Worm (Caenorhabditis elegans): ENCODE measurements around the gene Y37B11A.3.
A peak's percentile ranks its signal among the peaks of the same experiment; 100 is the strongest.

Gene Y37B11A.3

DNA sequence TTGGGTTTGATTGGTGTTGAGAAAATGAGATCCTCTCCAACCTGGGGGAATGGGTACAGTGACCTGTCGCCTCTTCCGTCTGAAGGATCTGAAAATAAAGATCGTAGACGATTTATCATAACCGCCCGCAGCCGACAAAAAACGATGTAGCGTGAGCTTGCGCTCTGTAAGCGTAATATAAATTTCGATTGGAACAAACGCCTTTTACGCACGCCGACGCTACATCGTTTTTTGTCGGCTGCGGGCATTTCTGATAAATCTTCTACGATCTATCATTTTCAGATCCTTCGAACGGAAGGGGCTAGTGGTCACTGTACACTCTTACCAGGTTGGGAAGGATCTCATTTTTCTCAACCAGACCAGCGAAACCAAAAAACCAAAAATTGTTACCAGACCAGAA, 36.8 kb downstream of the Y37B11A.3 start:
- TF ChIP-seq snpc-4 (GFP tag; optimal IDR thresholded peaks at IDR 0.05) = no peak
- TF ChIP-seq snpc-4 (tag; optimal IDR thresholded peaks at IDR 0.05) = peak in 3 of 4 experiments; percentile 70 to 90 (median 90)
- no peak for TF ChIP-seq ceh-40 (GFP tag; IDR thresholded peaks at IDR 0.05)
- no peak for TF ChIP-seq C06A6.2 (GFP tag; conservative IDR thresholded peaks at IDR 0.05)
- TF ChIP-seq snpc-1.1 (tag; optimal IDR thresholded peaks at IDR 0.05; ENCODE audit: insufficient read depth) = peak; percentile 70

DNA sequence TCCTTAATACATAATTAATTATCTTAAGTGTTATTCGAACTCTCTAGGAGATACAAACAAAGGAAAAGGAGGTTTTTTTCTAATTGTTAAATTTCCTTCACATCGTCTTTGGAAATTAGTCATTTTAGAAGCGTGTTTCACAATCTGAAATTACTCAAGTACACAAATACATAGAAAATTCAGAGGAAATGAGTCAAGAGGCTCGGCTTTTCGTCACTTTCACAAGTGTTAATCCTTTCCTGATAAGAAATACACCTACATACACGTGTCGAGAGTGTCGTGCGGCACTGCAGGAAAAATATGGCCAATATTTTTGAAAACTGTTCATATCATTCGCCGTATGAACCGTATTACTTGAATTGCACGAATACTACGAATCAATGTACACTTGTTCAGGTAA, 37.9 kb downstream of the Y37B11A.3 start, which contains the start of gene B0244.4:
B0244.4 (plus strand) TSS at position 301 of the 400 bp plus-strand sequence.
- TF ChIP-seq die-1 (tag; optimal IDR thresholded peaks at IDR 0.05) = no peak
- TF ChIP-seq B0261.1 (tag; optimal IDR thresholded peaks at IDR 0.05) = no peak
- no peak for TF ChIP-seq cebp-2 (GFP tag; IDR thresholded peaks at IDR 0.05)
- no peak for TF ChIP-seq him-1 (tag; optimal IDR thresholded peaks at IDR 0.05)
- TF ChIP-seq lin-54 (GFP tag; optimal IDR thresholded peaks at IDR 0.05) = no peak
- no peak for TF ChIP-seq sptf-2 (GFP tag; optimal IDR thresholded peaks at IDR 0.05)
- no peak for TF ChIP-seq tlf-1 (GFP tag; optimal IDR thresholded peaks at IDR 0.05)
- TF ChIP-seq madf-10 (tag; optimal IDR thresholded peaks at IDR 0.05) = no peak
- TF ChIP-seq egrh-3 (GFP tag; IDR thresholded peaks at IDR 0.05) = no peak
- no peak for TF ChIP-seq hrde-1 (tag; optimal IDR thresholded peaks at IDR 0.05; ENCODE audit: borderline replicate concordance)
- no peak for TF ChIP-seq ceh-40 (GFP tag; IDR thresholded peaks at IDR 0.05)
- TF ChIP-seq lsy-27 (tag; optimal IDR thresholded peaks at IDR 0.05; ENCODE audit: borderline replicate concordance, insufficient read depth) = no peak
- TF ChIP-seq lin-26 (GFP tag; IDR thresholded peaks at IDR 0.05) = no peak
- no peak for TF ChIP-seq egl-18 (GFP tag; IDR thresholded peaks at IDR 0.05)
- no peak for TF ChIP-seq gei-17 (GFP tag; optimal IDR thresholded peaks at IDR 0.05)
- TF ChIP-seq F39B2.1 (GFP tag; IDR thresholded peaks at IDR 0.05) = no peak
- no peak for TF ChIP-seq B0035.1 (tag; optimal IDR thresholded peaks at IDR 0.05)
- TF ChIP-seq tbp1 (GFP tag; optimal IDR thresholded peaks at IDR 0.05) = no peak
- TF ChIP-seq ekl-4 (GFP tag; IDR thresholded peaks at IDR 0.05) = no peak
- TF ChIP-seq cebp-1 (GFP tag; IDR thresholded peaks at IDR 0.05) = no peak
- no peak for TF ChIP-seq cebp-1 (tag; optimal IDR thresholded peaks at IDR 0.05)

DNA sequence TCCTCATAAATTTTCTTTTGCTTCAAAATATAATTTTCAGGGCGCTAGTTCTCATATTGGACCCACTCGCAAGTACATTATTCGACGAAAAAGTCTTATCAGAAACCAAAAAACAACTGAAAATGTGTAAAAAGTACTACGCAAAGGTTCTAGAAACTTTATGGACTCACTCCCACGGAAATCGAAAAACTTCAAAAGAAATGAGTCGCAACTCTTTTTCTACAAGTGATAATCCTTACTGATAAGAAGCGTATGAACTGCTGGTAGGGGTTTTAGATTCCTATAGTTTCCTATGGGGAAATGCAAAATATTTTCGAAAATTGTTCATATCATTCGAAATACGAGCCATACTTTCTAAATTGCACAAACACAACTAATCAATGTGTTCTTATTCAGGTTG, 40.5 kb downstream of the Y37B11A.3 start, which contains the start of gene B0244.5:
B0244.5 (plus strand) TSS at position 301 of the 400 bp plus-strand sequence.
- TF ChIP-seq sea-2 (GFP tag; IDR thresholded peaks at IDR 0.05) (no peak), F23B12.7 (tag; optimal IDR thresholded peaks at IDR 0.05; ENCODE audit: insufficient read depth) (no peak), hmg-20 (GFP tag; IDR thresholded peaks at IDR 0.05) (no peak), madf-3 (GFP tag; IDR thresholded peaks at IDR 0.05) (no peak), B0336.3 (GFP tag; IDR thresholded peaks at IDR 0.05) (no peak), Y79H2A.3 (GFP tag; conservative IDR thresholded peaks at IDR 0.05) (no peak), sdz-38 (tag; optimal IDR thresholded peaks at IDR 0.05) (no peak), ceh-27 (GFP tag; optimal IDR thresholded peaks at IDR 0.05) (no peak), dox-1 (GFP tag; IDR thresholded peaks at IDR 0.05) (no peak), somi-1 (GFP tag; optimal IDR thresholded peaks at IDR 0.05) (no peak), lin-26 (GFP tag; IDR thresholded peaks at IDR 0.05) (no peak), xnd-1 (tag; optimal IDR thresholded peaks at IDR 0.05) (no peak), let-526 (GFP tag; IDR thresholded peaks at IDR 0.05) (no peak), Y56A3A.18 (GFP tag; IDR thresholded peaks at IDR 0.05) (no peak), ztf-28 (GFP tag; IDR thresholded peaks at IDR 0.05) (no peak), ztf-6 (GFP tag; IDR thresholded peaks at IDR 0.05) (no peak), lsl-1 (GFP tag; optimal IDR thresholded peaks at IDR 0.05) (no peak)
